Worm (Caenorhabditis elegans): ENCODE data around the gene col-166.

The col-166 gene

DNA sequence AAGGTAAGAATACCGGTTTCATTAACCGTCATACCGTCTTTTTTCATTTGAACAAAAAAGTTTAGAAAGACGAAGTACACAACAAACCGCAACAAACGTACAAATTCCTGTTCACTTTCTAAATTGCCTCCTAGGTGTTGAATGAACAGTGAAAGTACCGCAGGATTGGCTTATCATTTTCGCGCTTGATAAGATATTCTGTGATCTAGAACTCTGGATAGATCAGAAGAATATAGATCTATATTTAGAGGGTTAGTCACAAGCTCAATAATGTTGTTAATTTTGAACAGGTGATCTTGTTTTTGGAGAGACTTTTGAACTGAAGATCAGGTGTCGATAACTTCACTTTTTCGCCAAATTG, 25.2 kb upstream of the col-166 start:
- TF ChIP-seq madf-2 (tag; optimal IDR thresholded peaks at IDR 0.05) (no peak), tbx-7 (tag; optimal IDR thresholded peaks at IDR 0.05) (no peak), fkh-6 (tag; optimal IDR thresholded peaks at IDR 0.05) (no peak), ttx-3 (tag; optimal IDR thresholded peaks at IDR 0.05) (no peak), npax-4 (tag; optimal IDR thresholded peaks at IDR 0.05) (no peak), hlh-13 (GFP tag; optimal IDR thresholded peaks at IDR 0.05) (no peak), pag-3 (tag; optimal IDR thresholded peaks at IDR 0.05; ENCODE audit: borderline replicate concordance) (no peak)

DNA sequence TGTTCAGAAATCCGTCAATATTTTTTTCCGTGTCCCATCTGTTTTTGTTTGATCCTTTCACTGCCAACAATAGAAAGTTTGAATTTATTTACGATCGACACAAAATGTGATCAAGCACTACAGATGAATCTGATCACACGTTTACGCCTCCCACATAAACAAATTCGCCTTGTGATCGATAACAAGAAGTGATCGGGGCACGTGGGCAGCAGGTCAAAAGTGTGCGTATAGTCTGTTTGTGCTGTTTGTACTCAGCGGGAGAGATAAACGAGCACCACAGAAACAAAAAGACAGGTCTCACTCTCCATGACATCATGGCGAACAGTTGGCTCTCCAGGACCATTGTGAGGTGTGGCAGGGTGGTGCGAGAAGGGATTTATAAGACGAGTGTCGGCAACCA, 24.3 kb upstream of the col-166 start:
- TF ChIP-seq tbx-7 (tag; optimal IDR thresholded peaks at IDR 0.05) = no peak
- no peak for TF ChIP-seq pha-2 (tag; optimal IDR thresholded peaks at IDR 0.05)
- peak; percentile 17 for TF ChIP-seq sdc-2 (tag; optimal IDR thresholded peaks at IDR 0.05)
- no peak for TF ChIP-seq ceh-30 (tag; optimal IDR thresholded peaks at IDR 0.05)
- TF ChIP-seq Y22D7AL.16 (tag; optimal IDR thresholded peaks at IDR 0.05) = no peak
- no peak for TF ChIP-seq ceh-14 (tag; optimal IDR thresholded peaks at IDR 0.05)
- no peak for TF ChIP-seq ceh-9 (tag; optimal IDR thresholded peaks at IDR 0.05)
- TF ChIP-seq ttx-3 (tag; optimal IDR thresholded peaks at IDR 0.05) = no peak
- TF ChIP-seq ceh-48 (tag; optimal IDR thresholded peaks at IDR 0.05) = no peak
- TF ChIP-seq unc-42 (tag; optimal IDR thresholded peaks at IDR 0.05) = no peak
- TF ChIP-seq gmeb-2 (tag; optimal IDR thresholded peaks at IDR 0.05) = no peak
- TF ChIP-seq unc-3 (GFP tag; conservative IDR thresholded peaks at IDR 0.05) = no peak
- no peak for TF ChIP-seq unc-3 (tag; optimal IDR thresholded peaks at IDR 0.05)
- no peak for TF ChIP-seq sox-2 (GFP tag; IDR thresholded peaks at IDR 0.05)
- TF ChIP-seq unc-86 (tag; optimal IDR thresholded peaks at IDR 0.05) = no peak
- no peak for TF ChIP-seq fkh-6 (tag; optimal IDR thresholded peaks at IDR 0.05)
- no peak for TF ChIP-seq pqm-1 (tag; optimal IDR thresholded peaks at IDR 0.05)
- TF ChIP-seq F13H6.1 (tag; optimal IDR thresholded peaks at IDR 0.05) = no peak
- no peak for TF ChIP-seq lin-11 (tag; optimal IDR thresholded peaks at IDR 0.05)
- TF ChIP-seq mec-3 (tag; optimal IDR thresholded peaks at IDR 0.05; ENCODE audit: borderline replicate concordance) = no peak
- no peak for TF ChIP-seq nhr-11 (tag; optimal IDR thresholded peaks at IDR 0.05)
- no peak for TF ChIP-seq rnt-1 (tag; optimal IDR thresholded peaks at IDR 0.05)
- no peak for TF ChIP-seq hlh-13 (GFP tag; optimal IDR thresholded peaks at IDR 0.05)
- TF ChIP-seq nhr-232 (tag; optimal IDR thresholded peaks at IDR 0.05) = no peak
- TF ChIP-seq K09A11.1 (tag; optimal IDR thresholded peaks at IDR 0.05; ENCODE audit: insufficient read depth) = no peak
- no peak for TF ChIP-seq pros-1 (tag; optimal IDR thresholded peaks at IDR 0.05)
- TF ChIP-seq elt-2 (tag; optimal IDR thresholded peaks at IDR 0.05) = peak; percentile 54
- TF ChIP-seq ceh-24 (tag; optimal IDR thresholded peaks at IDR 0.05) = no peak
- no peak for TF ChIP-seq elt-4 (tag; optimal IDR thresholded peaks at IDR 0.05)
- peak; percentile 66 for TF ChIP-seq hlh-30 (tag; optimal IDR thresholded peaks at IDR 0.05; ENCODE audit: insufficient read depth)
- no peak for TF ChIP-seq zip-5 (tag; optimal IDR thresholded peaks at IDR 0.05)
- TF ChIP-seq che-1 (tag; optimal IDR thresholded peaks at IDR 0.05) = no peak
- TF ChIP-seq fkh-10 (GFP tag; optimal IDR thresholded peaks at IDR 0.05) = no peak
- no peak for TF ChIP-seq madf-2 (tag; optimal IDR thresholded peaks at IDR 0.05)
- TF ChIP-seq unc-55 (GFP tag; optimal IDR thresholded peaks at IDR 0.05) = peak; percentile 24
- TF ChIP-seq ztf-16 (tag; optimal IDR thresholded peaks at IDR 0.05) = no peak
- TF ChIP-seq ref-2 (tag; optimal IDR thresholded peaks at IDR 0.05) = peak; percentile 41
- TF ChIP-seq ceh-6 (GFP tag; optimal IDR thresholded peaks at IDR 0.05) = no peak
- no peak for TF ChIP-seq dmd-4 (tag; optimal IDR thresholded peaks at IDR 0.05; ENCODE audit: borderline replicate concordance)
- TF ChIP-seq hlh-6 (tag; optimal IDR thresholded peaks at IDR 0.05) = no peak
- peak; percentile 17 for TF ChIP-seq ceh-31 (tag; optimal IDR thresholded peaks at IDR 0.05)
- no peak for TF ChIP-seq pax-1 (tag; optimal IDR thresholded peaks at IDR 0.05)
- TF ChIP-seq lim-6 (tag; optimal IDR thresholded peaks at IDR 0.05) = no peak
- no peak for TF ChIP-seq syd-9 (tag; optimal IDR thresholded peaks at IDR 0.05)
- TF ChIP-seq fax-1 (tag; optimal IDR thresholded peaks at IDR 0.05) = no peak
- no peak for TF ChIP-seq C08G9.2 (tag; optimal IDR thresholded peaks at IDR 0.05)
- TF ChIP-seq T23F11.4 (GFP tag; optimal IDR thresholded peaks at IDR 0.05) = no peak
- peak; percentile 75 for TF ChIP-seq tbx-2 (tag; optimal IDR thresholded peaks at IDR 0.05)
- TF ChIP-seq ceh-34 (tag; optimal IDR thresholded peaks at IDR 0.05) = no peak
- no peak for TF ChIP-seq ets-4 (tag; optimal IDR thresholded peaks at IDR 0.05)
